Fruit fly (Drosophila melanogaster) whole organism, embryonic: ENCODE results near the gene sloth1.

Experiments
- CG12391 ChIP-seq: fragments of 200-800 bp; sonication (Bioruptor generic); optimal IDR thresholded peaks from 3 replicates; lab custom pipeline; 2018; ENCODE audit warnings: missing biosample characterization, mild to moderate bottlenecking, missing genetic modification characterization, moderate library complexity
- CG13287 ChIP-seq: fragments of 200-800 bp; sonication (Bioruptor generic); IDR thresholded peaks from 2 replicates; pipeline ENCODE4 v1.3.6; 2022; ENCODE audit warnings: missing biosample characterization, missing genetic modification characterization; ENCODE audit not compliant: partially characterized antibody
- CG13424 ChIP-seq: fragments of 200-800 bp; sonication (Bioruptor generic); optimal IDR thresholded peaks from 2 replicates; lab custom pipeline; 2019; ENCODE audit warnings: missing biosample characterization, mild to moderate bottlenecking, missing genetic modification characterization, moderate library complexity
- CG14860 ChIP-seq: fragments of 200-800 bp; sonication (Bioruptor generic); IDR thresholded peaks from 3 replicates; pipeline ENCODE4 v1.3.6; 2022; ENCODE audit warnings: missing biosample characterization, missing genetic modification characterization; ENCODE audit not compliant: partially characterized antibody
- CG15269 ChIP-seq: fragments of 200-800 bp; sonication (Bioruptor generic); optimal IDR thresholded peaks from 2 replicates; lab custom pipeline; 2018; ENCODE audit warnings: missing biosample characterization, mild to moderate bottlenecking, missing genetic modification characterization, moderate library complexity
- CG15696 ChIP-seq: fragments of 200-800 bp; sonication (Bioruptor generic); optimal IDR thresholded peaks from 2 replicates; lab custom pipeline; 2019; ENCODE audit warnings: missing biosample characterization, mild to moderate bottlenecking, missing genetic modification characterization, moderate library complexity
- CG18011 ChIP-seq: fragments of 200-800 bp; sonication (Bioruptor generic); optimal IDR thresholded peaks from 2 replicates; lab custom pipeline; 2017; ENCODE audit warnings: missing biosample characterization, missing genetic modification characterization, mild to moderate bottlenecking, moderate library complexity, missing genotype
- CG30403 ChIP-seq: fragments of 200-800 bp; sonication (Bioruptor generic); optimal IDR thresholded peaks from 3 replicates; lab custom pipeline; 2016; ENCODE audit warnings: missing biosample characterization, missing genetic modification characterization
- CG31441 ChIP-seq: fragments of 200-800 bp; sonication (Bioruptor generic); IDR thresholded peaks from 2 replicates; pipeline ENCODE4 v1.3.6; 2022; ENCODE audit warnings: missing biosample characterization, missing genetic modification characterization
- CG3163 ChIP-seq: fragments of 200-800 bp; sonication (Bioruptor generic); optimal IDR thresholded peaks from 3 replicates; lab custom pipeline; 2016; ENCODE audit warnings: missing biosample characterization, missing genetic modification characterization
- CG32767 ChIP-seq: fragments of 200-800 bp; sonication (Bioruptor generic); IDR thresholded peaks from 2 replicates; pipeline ENCODE4 v1.3.6; 2022; ENCODE audit warnings: missing biosample characterization, missing genetic modification characterization
- CG3281 ChIP-seq: fragments of 200-800 bp; sonication (Bioruptor generic); optimal IDR thresholded peaks from 3 replicates; lab custom pipeline; 2017; ENCODE audit warnings: missing biosample characterization, mild to moderate bottlenecking, missing genetic modification characterization
- CG34224 ChIP-seq: fragments of 200-800 bp; sonication (Bioruptor generic); IDR thresholded peaks from 3 replicates; pipeline ENCODE4 v1.3.6; 2022; ENCODE audit warnings: missing biosample characterization, missing genetic modification characterization; ENCODE audit not compliant: partially characterized antibody
- CG43689 ChIP-seq: fragments of 200-800 bp; sonication (Bioruptor generic); IDR thresholded peaks from 2 replicates; pipeline ENCODE4 v1.3.6; 2022; ENCODE audit warnings: missing biosample characterization, missing genetic modification characterization
- CG4820 ChIP-seq: fragments of 200-800 bp; sonication (Bioruptor generic); optimal IDR thresholded peaks from 3 replicates; lab custom pipeline; 2016; ENCODE audit warnings: missing biosample characterization, missing genetic modification characterization
- CG4854 ChIP-seq: fragments of 200-800 bp; sonication (Bioruptor generic); optimal IDR thresholded peaks from 2 replicates; lab custom pipeline; 2016; ENCODE audit warnings: missing biosample characterization, missing genetic modification characterization, inconsistent platforms
- CG9437 ChIP-seq: fragments of 200-800 bp; sonication (Bioruptor generic); optimal IDR thresholded peaks from 2 replicates; lab custom pipeline; 2018; ENCODE audit warnings: missing biosample characterization, mild to moderate bottlenecking, missing genetic modification characterization
- Dref ChIP-seq: fragments of 200-800 bp; sonication (Bioruptor generic); IDR thresholded peaks from 2 replicates; pipeline ENCODE4 v1.3.6; 2022; ENCODE audit warnings: missing biosample characterization, missing genetic modification characterization
- Drgx ChIP-seq: fragments of 200-800 bp; sonication (Bioruptor generic); IDR thresholded peaks from 2 replicates; pipeline ENCODE4 v1.3.6; 2022; ENCODE audit warnings: missing biosample characterization, missing genetic modification characterization
- Eip74EF ChIP-seq, 2 experiments: fragments of 200-800 bp in 1 of 2; fragments of >200 bp in 1 of 2; sonication (Bioruptor generic) in 1 of 2; optimal IDR thresholded peaks; 2 replicates each; lab custom pipeline; 2017 to 2019; ENCODE audit warnings: missing biosample characterization in 2 of 2, missing genetic modification characterization in 2 of 2, mild to moderate bottlenecking in 1 of 2, moderate library complexity in 1 of 2
- Gug ChIP-seq: fragments of 200-800 bp; sonication (Bioruptor generic); IDR thresholded peaks from 4 replicates; pipeline ENCODE4 v1.3.6; 2022; ENCODE audit warnings: missing biosample characterization, missing genetic modification characterization
- H15 ChIP-seq: fragments of 200-800 bp; sonication (Bioruptor generic); IDR thresholded peaks from 3 replicates; pipeline ENCODE4 v1.3.6; 2022; ENCODE audit warnings: missing biosample characterization, missing genetic modification characterization
- H2.0 ChIP-seq: fragments of 200-800 bp; sonication (Bioruptor generic); IDR thresholded peaks from 2 replicates; pipeline ENCODE4 v1.3.6; 2022; ENCODE audit warnings: missing biosample characterization, missing genetic modification characterization
- Med ChIP-seq: fragments of 200-800 bp; sonication (Bioruptor generic); peaks from one replicate; lab custom pipeline; 2016; ENCODE audit warnings: missing biosample characterization, missing genetic modification characterization, mild to moderate bottlenecking, inconsistent platforms, moderate library complexity
- NC2α ChIP-seq: fragments of 200-800 bp; sonication (Bioruptor generic); optimal IDR thresholded peaks from 2 replicates; lab custom pipeline; 2016; ENCODE audit warnings: missing biosample characterization, missing genetic modification characterization
- NFAT ChIP-seq: fragments of 200-800 bp; sonication (Bioruptor generic); IDR thresholded peaks from 2 replicates; pipeline ENCODE4 v1.3.6; 2022; ENCODE audit warnings: missing biosample characterization, missing genetic modification characterization
- NfI ChIP-seq: fragments of 200-800 bp; sonication (Bioruptor generic); optimal IDR thresholded peaks from 3 replicates; lab custom pipeline; 2018; ENCODE audit warnings: missing biosample characterization, mild to moderate bottlenecking, missing genetic modification characterization, moderate library complexity
- Ravus ChIP-seq: fragments of 200-800 bp; sonication (Bioruptor generic); IDR thresholded peaks from 2 replicates; pipeline ENCODE4 v1.3.6; 2022; ENCODE audit warnings: missing biosample characterization, missing genetic modification characterization
- Sry-β ChIP-seq: fragments of 200-800 bp; sonication (Bioruptor generic); optimal IDR thresholded peaks from 2 replicates; lab custom pipeline; 2018; ENCODE audit warnings: missing biosample characterization, mild to moderate bottlenecking, missing genetic modification characterization, moderate library complexity
- Xrp1 ChIP-seq: fragments of 200-800 bp; sonication (Bioruptor generic); IDR thresholded peaks from 2 replicates; pipeline ENCODE4 v1.3.6; 2022; ENCODE audit warnings: missing biosample characterization, missing genetic modification characterization
- chm ChIP-seq: fragments of 200-800 bp; sonication (Bioruptor generic); IDR thresholded peaks from 2 replicates; pipeline ENCODE4 v1.3.6; 2022; ENCODE audit warnings: missing biosample characterization, missing genetic modification characterization
- da ChIP-seq: fragments of 200-800 bp; sonication (Bioruptor generic); optimal IDR thresholded peaks from 2 replicates; lab custom pipeline; 2016; ENCODE audit warnings: missing biosample characterization, missing genetic modification characterization
- danr ChIP-seq: fragments of 200-800 bp; sonication (Bioruptor generic); IDR thresholded peaks from 2 replicates; pipeline ENCODE4 v1.3.6; 2022; ENCODE audit warnings: missing biosample characterization, missing genetic modification characterization
- emc ChIP-seq: fragments of 200-800 bp; sonication (Bioruptor generic); optimal IDR thresholded peaks from 2 replicates; lab custom pipeline; 2016; ENCODE audit warnings: missing biosample characterization, missing genetic modification characterization
- exex ChIP-seq: fragments of 200-800 bp; sonication (Bioruptor generic); optimal IDR thresholded peaks from 4 replicates; lab custom pipeline; 2018; ENCODE audit warnings: missing biosample characterization, mild to moderate bottlenecking, missing genetic modification characterization, moderate library complexity
- fd102C ChIP-seq: fragments of 200-800 bp; sonication (Bioruptor generic); optimal IDR thresholded peaks from 2 replicates; lab custom pipeline; 2018; ENCODE audit warnings: missing biosample characterization, mild to moderate bottlenecking, missing genetic modification characterization, moderate library complexity
- mirr ChIP-seq: fragments of 200-800 bp; sonication (Bioruptor generic); optimal IDR thresholded peaks from 3 replicates; lab custom pipeline; 2018; ENCODE audit warnings: missing biosample characterization, mild to moderate bottlenecking, missing genetic modification characterization
- nerfin-1 ChIP-seq: fragments of 200-800 bp; sonication (Bioruptor generic); optimal IDR thresholded peaks from 3 replicates; lab custom pipeline; 2019; ENCODE audit warnings: missing biosample characterization, mild to moderate bottlenecking, missing genetic modification characterization, moderate library complexity
- peb ChIP-seq: fragments of 200-800 bp; sonication (Bioruptor generic); IDR thresholded peaks from 2 replicates; pipeline ENCODE4 v1.3.6; 2022; ENCODE audit warnings: missing biosample characterization, missing genetic modification characterization
- psq ChIP-seq: fragments of 200-800 bp; sonication (Bioruptor generic); optimal IDR thresholded peaks from 2 replicates; lab custom pipeline; 2017; ENCODE audit warnings: missing biosample characterization, missing genetic modification characterization
- repo ChIP-seq: fragments of 200-800 bp; sonication (Bioruptor generic); optimal IDR thresholded peaks from 2 replicates; lab custom pipeline; 2016; ENCODE audit warnings: missing biosample characterization, missing genetic modification characterization
- ro ChIP-seq: fragments of 200-800 bp; sonication (Bioruptor generic); IDR thresholded peaks from 2 replicates; pipeline ENCODE4 v1.3.6; 2022; ENCODE audit warnings: missing biosample characterization, missing genetic modification characterization
- row ChIP-seq: fragments of 200-800 bp; sonication (Bioruptor generic); IDR thresholded peaks from 3 replicates; pipeline ENCODE4 v1.3.6; 2022; ENCODE audit warnings: missing biosample characterization, missing genetic modification characterization
- sc ChIP-seq, 3 experiments: fragments of >200 bp in 2 of 3; fragments of 200-800 bp in 1 of 3; sonication (Bioruptor generic) in 1 of 3; optimal IDR thresholded peaks; 2 replicates in 2 of 3; 3 replicates in 1 of 3; lab custom pipeline; 2017; ENCODE audit warnings: mild to moderate bottlenecking in 1 of 3, missing biosample characterization in 1 of 3, missing genetic modification characterization in 1 of 3, missing genetic modification reagents in 1 of 3
- sob ChIP-seq: fragments of 200-800 bp; sonication (Bioruptor generic); IDR thresholded peaks from 2 replicates; pipeline ENCODE4 v1.3.6; 2022; ENCODE audit warnings: missing biosample characterization, missing genetic modification characterization
- trh ChIP-seq: fragments of 200-800 bp; sonication (Bioruptor generic); optimal IDR thresholded peaks from 2 replicates; lab custom pipeline; 2016; ENCODE audit warnings: missing biosample characterization, missing genetic modification characterization
- wek ChIP-seq: fragments of 200-800 bp; sonication (Bioruptor generic); optimal IDR thresholded peaks from 3 replicates; lab custom pipeline; 2018; ENCODE audit warnings: missing biosample characterization, mild to moderate bottlenecking, missing genetic modification characterization, moderate library complexity
- z ChIP-seq: fragments of 200-800 bp; sonication (Bioruptor generic); IDR thresholded peaks from 3 replicates; pipeline ENCODE4 v1.3.6; 2022; ENCODE audit warnings: missing biosample characterization, missing genetic modification characterization
- zfh1 ChIP-seq: fragments of 200-800 bp; sonication (Bioruptor generic); IDR thresholded peaks from 3 replicates; pipeline ENCODE4 v1.3.6; 2022; ENCODE audit warnings: missing biosample characterization, missing genetic modification characterization

sloth1 gene

dm6 chrX:7014931-7015428 is 3.8 kb downstream of the sloth1 start (continued):
- TF ChIP-seq fd102C (no peak), danr (GFP tag; lab: Robert Waterston, UW) (no peak), nerfin-1 (tag; lab: Kevin White, UChicago) (no peak), H2.0 (peak; percentile 25; the same call in 1 of the 2 replicates), psq (GFP tag; lab: Kevin White, UChicago) (no peak), Xrp1 (GFP tag; lab: Robert Waterston, UW) (peak; percentile 55), H15 (GFP tag; lab: Robert Waterston, UW) (0 out of 3 replicates have a peak, but pooled peaks have one; percentile 8), CG9437 (GFP tag; lab: Kevin White, UChicago) (peak; percentile 8), zfh1 (peak; percentile 66; the same call in 2 of the 3 replicates), CG18011 (GFP tag; lab: Kevin White, UChicago) (no peak), da (GFP tag; lab: Kevin White, UChicago) (no peak), peb (no peak), Drgx (GFP tag; lab: Robert Waterston, UW) (peak; percentile 40), CG13287 (peak; percentile 84), z (GFP tag; lab: Robert Waterston, UW) (no peak), CG3281 (GFP tag; lab: Kevin White, UChicago) (peak; percentile 25), CG15269 (tag; lab: Kevin White, UChicago) (peak; percentile 47), Dref (GFP tag; lab: Robert Waterston, UW) (peak; percentile 77), emc (GFP tag; lab: Kevin White, UChicago) (no peak), Sry-β (no peak), Ravus (GFP tag; lab: Robert Waterston, UW) (no peak), CG3163 (GFP tag; lab: Kevin White, UChicago) (peak; percentile 22), exex (tag; lab: Kevin White, UChicago) (no peak), trh (GFP tag; lab: Kevin White, UChicago) (peak; percentile 29), repo (GFP tag; lab: Kevin White, UChicago) (no peak), CG12391 (peak; percentile 35), Gug (GFP tag; lab: Robert Waterston, UW) (peak; percentile 39; the same call in 1 of the 4 replicates), Eip74EF (GFP tag; optimal IDR thresholded peaks at IDR 0.05; lab: Kevin White, UChicago) (peak in 1 of 2 experiments; percentile 50), CG4820 (no peak), CG31441 (GFP tag; lab: Robert Waterston, UW) (0 out of 2 replicates have a peak, but pooled peaks have one; percentile 26), row (GFP tag; lab: Robert Waterston, UW) (peak; percentile 86), sob (GFP tag; lab: Robert Waterston, UW) (peak; percentile 59), Med (GFP tag; lab: Kevin White, UChicago) (peak; percentile 96), CG43689 (GFP tag; lab: Robert Waterston, UW) (0 out of 2 replicates have a peak, but pooled peaks have one; percentile 7), ro (GFP tag; lab: Robert Waterston, UW) (no peak), chm (GFP tag; lab: Robert Waterston, UW) (0 out of 2 replicates have a peak, but pooled peaks have one; percentile 19), NFAT (peak; percentile 58; the same call in 1 of the 2 replicates), NfI (peak; percentile 40), wek (no peak), CG30403 (GFP tag; lab: Kevin White, UChicago) (peak; percentile 52), CG14860 (GFP tag; lab: Robert Waterston, UW) (peak; percentile 56; the same call in 2 of the 3 replicates), CG13424 (peak; percentile 39), mirr (no peak), CG34224 (GFP tag; lab: Robert Waterston, UW) (peak; percentile 69), CG15696 (peak; percentile 18), CG4854 (GFP tag; lab: Kevin White, UChicago) (no peak), NC2α (GFP tag; lab: Kevin White, UChicago) (no peak), CG32767 (GFP tag; lab: Robert Waterston, UW) (no peak), sc (optimal IDR thresholded peaks at IDR 0.05; lab: Kevin White, UChicago) (no peak), sc (GFP tag; optimal IDR thresholded peaks at IDR 0.05; lab: Kevin White, UChicago) (no peak)
